Worm (Caenorhabditis elegans) whole organism, early embryonic: ENCODE results near the gene srlf-36.

Source experiments
- B0310.2 ChIP-seq: sonication (generic microtip); optimal IDR thresholded peaks from 2 replicates; lab custom pipeline; 2016; ENCODE audit warnings: mild to moderate bottlenecking, missing genetic modification characterization, missing compliant biosample characterization
- F13C5.2 ChIP-seq: sonication (generic microtip); optimal IDR thresholded peaks from 2 replicates; lab custom pipeline; 2017; ENCODE audit warnings: mild to moderate bottlenecking, missing genetic modification characterization, inconsistent platforms, missing compliant biosample characterization
- aly-1 ChIP-seq: sonication (generic microtip); optimal IDR thresholded peaks from 2 replicates; lab custom pipeline; 2016; ENCODE audit warnings: missing genetic modification characterization, missing compliant biosample characterization
- ama-1 ChIP-seq: fragments of 150-350 bp; optimal IDR thresholded peaks from 2 replicates; lab custom pipeline; 2014
- ceh-13 ChIP-seq: fragments of 200-800 bp; sonication (Bioruptor generic); optimal IDR thresholded peaks from 2 replicates; lab custom pipeline; 2018; ENCODE audit warnings: mild to moderate bottlenecking, missing genetic modification characterization, missing compliant biosample characterization
- ceh-36 ChIP-seq: sonication (generic microtip); optimal IDR thresholded peaks from 2 replicates; lab custom pipeline; 2016; ENCODE audit warnings: missing genetic modification characterization, inconsistent platforms, missing compliant biosample characterization
- ets-7 ChIP-seq: sonication (generic microtip); optimal IDR thresholded peaks from 2 replicates; lab custom pipeline; 2016; ENCODE audit warnings: missing genotype, missing genetic modification characterization, missing compliant biosample characterization
- flt-1 ChIP-seq: fragments of 200-800 bp; sonication (Bioruptor generic); IDR thresholded peaks from 2 replicates; pipeline ENCODE4 v1.3.6; 2022; ENCODE audit warnings: missing genetic modification characterization, missing compliant biosample characterization
- hmbx-1 ChIP-seq: sonication (generic microtip); optimal IDR thresholded peaks from 2 replicates; lab custom pipeline; 2016; ENCODE audit warnings: mild to moderate bottlenecking, missing genetic modification characterization, missing compliant biosample characterization
- hnd-1 ChIP-seq: sonication (generic microtip); optimal IDR thresholded peaks from 2 replicates; lab custom pipeline; 2016; ENCODE audit warnings: missing genetic modification characterization, missing compliant biosample characterization
- pes-1 ChIP-seq: fragments of 200-800 bp; sonication (Bioruptor generic); IDR thresholded peaks from 2 replicates; pipeline ENCODE4 v1.3.6; 2022; ENCODE audit warnings: missing genetic modification reagents, missing genetic modification characterization, missing compliant biosample characterization
- tbx-11 ChIP-seq: fragments of 200-800 bp; sonication (Bioruptor generic); IDR thresholded peaks from 2 replicates; pipeline ENCODE4 v1.3.6; 2022; ENCODE audit warnings: missing genetic modification characterization, missing compliant biosample characterization
- tbx-37 ChIP-seq: fragments of 200-800 bp; sonication (Bioruptor generic); conservative IDR thresholded peaks from 2 replicates; pipeline ENCODE4 v1.3.6; 2022; ENCODE audit warnings: missing genetic modification reagents, missing genetic modification characterization, missing compliant biosample characterization

DNA sequence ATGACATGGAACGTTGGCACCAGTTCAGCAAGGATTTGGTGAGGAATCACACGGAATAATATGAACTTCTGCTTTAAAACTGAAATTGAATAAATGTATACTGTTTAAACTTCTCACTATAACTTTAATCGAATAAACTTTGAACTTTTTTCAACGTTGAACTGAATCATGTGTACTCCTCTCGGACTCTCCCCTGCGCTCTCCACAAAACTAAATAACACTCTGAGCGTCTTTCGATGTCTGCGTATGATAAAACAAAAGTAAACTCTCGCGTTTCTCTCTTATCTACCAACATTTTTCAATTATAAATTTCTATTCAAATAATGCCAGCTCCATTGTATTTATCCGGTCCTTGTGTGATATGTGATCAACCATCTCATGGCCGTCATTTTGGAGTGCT is 22.3 kb upstream of the srlf-36 start:
- no peak for TF ChIP-seq ama-1 (lab: Kevin White, UChicago)
- TF ChIP-seq pes-1 (GFP tag; lab: Robert Waterston, UW), result no peak
- no peak for TF ChIP-seq flt-1 (GFP tag; lab: Robert Waterston, UW)
- TF ChIP-seq tbx-11, result no peak
- no peak for TF ChIP-seq ceh-36 (tag; lab: Kevin White, UChicago)
- TF ChIP-seq aly-1 (tag; lab: Kevin White, UChicago), result no peak
- no peak for TF ChIP-seq tbx-37 (GFP tag; lab: Robert Waterston, UW)
- no peak for TF ChIP-seq B0310.2 (tag; lab: Kevin White, UChicago)
- no peak for TF ChIP-seq F13C5.2 (tag; lab: Kevin White, UChicago)
- no peak for TF ChIP-seq hnd-1
- no peak for TF ChIP-seq ceh-13 (GFP tag; lab: Kevin White, UChicago)
- no peak for TF ChIP-seq ets-7 (tag; lab: Kevin White, UChicago)
- no peak for TF ChIP-seq hmbx-1
